Fruit fly (Drosophila melanogaster) whole organism, embryonic: ENCODE results near the gene T48.

Experiments
- Aef1 ChIP-seq: fragments of 200-800 bp; sonication (Bioruptor generic); IDR thresholded peaks from 3 replicates; pipeline ENCODE4 v1.3.6; 2022; ENCODE audit warnings: missing biosample characterization, missing genetic modification characterization
- CG11456 ChIP-seq: fragments of 200-800 bp; sonication (Bioruptor generic); IDR thresholded peaks from 3 replicates; pipeline ENCODE4 v1.3.6; 2022; ENCODE audit warnings: missing biosample characterization, missing genetic modification characterization
- CG14050 ChIP-seq: fragments of 200-800 bp; sonication (Bioruptor generic); IDR thresholded peaks from 3 replicates; pipeline ENCODE4 v1.3.6; 2022; ENCODE audit warnings: missing biosample characterization, missing genetic modification characterization
- CG14965 ChIP-seq: fragments of 200-800 bp; sonication (Bioruptor generic); optimal IDR thresholded peaks from 2 replicates; lab custom pipeline; 2016; ENCODE audit warnings: missing biosample characterization, missing genetic modification characterization, borderline replicate concordance
- CG17361 ChIP-seq: fragments of 200-800 bp; sonication (Bioruptor generic); IDR thresholded peaks from 3 replicates; pipeline ENCODE4 v1.3.6; 2022; ENCODE audit warnings: missing biosample characterization, missing genetic modification characterization
- CG18011 ChIP-seq: fragments of 200-800 bp; sonication (Bioruptor generic); optimal IDR thresholded peaks from 2 replicates; lab custom pipeline; 2017; ENCODE audit warnings: missing biosample characterization, missing genetic modification characterization, mild to moderate bottlenecking, moderate library complexity, missing genotype
- CG2678 ChIP-seq: fragments of 200-800 bp; sonication (Bioruptor generic); optimal IDR thresholded peaks from 3 replicates; lab custom pipeline; 2019; ENCODE audit warnings: missing biosample characterization, mild to moderate bottlenecking, missing genetic modification characterization, moderate library complexity
- CG2712 ChIP-seq: fragments of 200-800 bp; optimal IDR thresholded peaks from 3 replicates; lab custom pipeline; 2019; ENCODE audit warnings: missing biosample characterization, mild to moderate bottlenecking, missing genetic modification characterization, moderate library complexity
- CG3065 ChIP-seq: fragments of 200-800 bp; sonication (Bioruptor generic); optimal IDR thresholded peaks from 2 replicates; lab custom pipeline; 2016; ENCODE audit warnings: missing biosample characterization, missing genetic modification characterization
- CG31388 ChIP-seq: fragments of 200-800 bp; sonication (Bioruptor generic); optimal IDR thresholded peaks from 2 replicates; lab custom pipeline; 2016; ENCODE audit warnings: missing biosample characterization, missing genetic modification characterization
- CG33557 ChIP-seq: fragments of 200-800 bp; sonication (Bioruptor generic); optimal IDR thresholded peaks from 2 replicates; lab custom pipeline; 2019; ENCODE audit warnings: missing biosample characterization, mild to moderate bottlenecking, missing genetic modification characterization, moderate library complexity
- CG4730 ChIP-seq: fragments of 200-800 bp; sonication (Bioruptor generic); IDR thresholded peaks from 2 replicates; pipeline ENCODE4 v1.3.6; 2022; ENCODE audit warnings: missing biosample characterization, missing genetic modification characterization
- CG6272 ChIP-seq: fragments of 200-800 bp; sonication (Bioruptor generic); IDR thresholded peaks from 2 replicates; pipeline ENCODE4 v1.3.6; 2022; ENCODE audit warnings: missing biosample characterization, missing genetic modification characterization
- CG8924 ChIP-seq: fragments of 200-800 bp; optimal IDR thresholded peaks from 3 replicates; lab custom pipeline; 2019; ENCODE audit warnings: missing biosample characterization, mild to moderate bottlenecking, missing genetic modification characterization, moderate library complexity
- CG9437 ChIP-seq: fragments of 200-800 bp; sonication (Bioruptor generic); optimal IDR thresholded peaks from 2 replicates; lab custom pipeline; 2018; ENCODE audit warnings: missing biosample characterization, mild to moderate bottlenecking, missing genetic modification characterization
- CG9817 ChIP-seq: fragments of 200-800 bp; sonication (Bioruptor generic); optimal IDR thresholded peaks from 2 replicates; lab custom pipeline; 2018; ENCODE audit warnings: missing biosample characterization, mild to moderate bottlenecking, missing genetic modification characterization, moderate library complexity
- CG9932 ChIP-seq: fragments of 200-800 bp; sonication (Bioruptor generic); IDR thresholded peaks from 2 replicates; pipeline ENCODE4 v1.3.6; 2022; ENCODE audit warnings: missing biosample characterization, missing genetic modification characterization
- Dip3 ChIP-seq: fragments of 200-800 bp; sonication (Bioruptor generic); optimal IDR thresholded peaks from 3 replicates; lab custom pipeline; 2016; ENCODE audit warnings: missing biosample characterization, missing genetic modification characterization
- Fer1 ChIP-seq: fragments of 200-800 bp; sonication (Bioruptor generic); optimal IDR thresholded peaks from 2 replicates; lab custom pipeline; 2017; ENCODE audit warnings: missing biosample characterization, mild to moderate bottlenecking, missing genetic modification characterization
- Hey ChIP-seq: fragments of 200-800 bp; sonication (Bioruptor generic); optimal IDR thresholded peaks from 3 replicates; lab custom pipeline; 2018; ENCODE audit warnings: missing biosample characterization, mild to moderate bottlenecking, missing genetic modification characterization
- Hmx ChIP-seq: fragments of 200-800 bp; sonication (Bioruptor generic); optimal IDR thresholded peaks from 2 replicates; lab custom pipeline; 2016; ENCODE audit warnings: missing biosample characterization, missing genetic modification characterization
- Max ChIP-seq: fragments of 200-800 bp; sonication (Bioruptor generic); optimal IDR thresholded peaks from 2 replicates; lab custom pipeline; 2016; ENCODE audit warnings: missing biosample characterization, mild to moderate bottlenecking, missing genetic modification characterization
- Nf-YA ChIP-seq: fragments of 200-800 bp; sonication (Bioruptor generic); IDR thresholded peaks from 2 replicates; pipeline ENCODE4 v1.3.6; 2022; ENCODE audit warnings: missing biosample characterization, missing genetic modification characterization
- PHDP ChIP-seq: fragments of 200-800 bp; sonication (Bioruptor generic); optimal IDR thresholded peaks from 3 replicates; lab custom pipeline; 2018; ENCODE audit warnings: missing biosample characterization, mild to moderate bottlenecking, missing genetic modification characterization, moderate library complexity
- Pdp1 ChIP-seq, 2 experiments: fragments of 200-800 bp; sonication (Bioruptor generic); optimal IDR thresholded peaks; 3 replicates each; lab custom pipeline; 2016; ENCODE audit warnings: missing biosample characterization in 2 of 2, missing genetic modification characterization in 2 of 2, mild to moderate bottlenecking in 1 of 2, moderate library complexity in 1 of 2
- amos ChIP-seq: fragments of 200-800 bp; sonication (Bioruptor generic); IDR thresholded peaks from 2 replicates; pipeline ENCODE4 v1.3.6; 2022; ENCODE audit warnings: missing biosample characterization, missing genetic modification characterization; ENCODE audit not compliant: partially characterized antibody
- cato ChIP-seq: fragments of 200-800 bp; sonication (Bioruptor generic); optimal IDR thresholded peaks from 2 replicates; lab custom pipeline; 2016; ENCODE audit warnings: missing biosample characterization, missing genetic modification characterization, borderline replicate concordance
- cg ChIP-seq: fragments of 200-800 bp; sonication (Bioruptor generic); optimal IDR thresholded peaks from 3 replicates; lab custom pipeline; 2019; ENCODE audit warnings: missing biosample characterization, mild to moderate bottlenecking, missing genetic modification characterization, moderate library complexity
- ci ChIP-seq: fragments of 200-800 bp; sonication (Bioruptor generic); IDR thresholded peaks from 3 replicates; pipeline ENCODE4 v1.3.6; 2022; ENCODE audit warnings: missing biosample characterization, missing genetic modification characterization
- croc ChIP-seq: fragments of 200-800 bp; sonication (Bioruptor generic); conservative IDR thresholded peaks from 3 replicates; pipeline ENCODE4 v1.3.6; 2022; ENCODE audit warnings: missing biosample characterization, missing genetic modification characterization
- crol ChIP-seq: fragments of 200-800 bp; sonication (Bioruptor generic); IDR thresholded peaks from 2 replicates; pipeline ENCODE4 v1.3.6; 2022; ENCODE audit warnings: missing biosample characterization, missing genetic modification characterization
- dati ChIP-seq: fragments of 200-800 bp; sonication (Bioruptor generic); IDR thresholded peaks from 2 replicates; pipeline ENCODE4 v1.3.6; 2022; ENCODE audit warnings: missing biosample characterization, missing genetic modification characterization
- dysf ChIP-seq: fragments of 200-800 bp; sonication (Bioruptor generic); IDR thresholded peaks from 3 replicates; pipeline ENCODE4 v1.3.6; 2022; ENCODE audit warnings: missing biosample characterization, missing genetic modification characterization
- knrl ChIP-seq: fragments of 200-800 bp; sonication (Bioruptor generic); IDR thresholded peaks from 3 replicates; pipeline ENCODE4 v1.3.6; 2022; ENCODE audit warnings: missing biosample characterization, missing genetic modification characterization; ENCODE audit not compliant: partially characterized antibody
- lov ChIP-seq, 2 experiments: fragments of 200-800 bp in 1 of 2; fragments of >200 bp in 1 of 2; sonication (Bioruptor generic) in 1 of 2; IDR thresholded peaks in 1 of 2; optimal IDR thresholded peaks in 1 of 2; 2 replicates in 1 of 2; 3 replicates in 1 of 2; pipeline versions ENCODE4 v1.3.6 to Lab custom; 2017 to 2022; ENCODE audit warnings: missing biosample characterization in 1 of 2, missing genetic modification characterization in 1 of 2
- nerfin-2 ChIP-seq: fragments of 200-800 bp; sonication (Bioruptor generic); IDR thresholded peaks from 2 replicates; pipeline ENCODE4 v1.3.6; 2022; ENCODE audit warnings: missing biosample characterization, missing genetic modification characterization; ENCODE audit not compliant: partially characterized antibody
- odd ChIP-seq: fragments of 200-800 bp; sonication (Bioruptor generic); optimal IDR thresholded peaks from 2 replicates; lab custom pipeline; 2017; ENCODE audit warnings: missing biosample characterization, mild to moderate bottlenecking, missing genetic modification characterization
- phol ChIP-seq: fragments of 200-800 bp; sonication (Bioruptor generic); optimal IDR thresholded peaks from 3 replicates; lab custom pipeline; 2018; ENCODE audit warnings: missing biosample characterization, mild to moderate bottlenecking, missing genetic modification characterization, moderate library complexity
- psq ChIP-seq: fragments of 200-800 bp; sonication (Bioruptor generic); optimal IDR thresholded peaks from 2 replicates; lab custom pipeline; 2017; ENCODE audit warnings: missing biosample characterization, missing genetic modification characterization
- pzg ChIP-seq: fragments of 200-800 bp; sonication (Bioruptor generic); optimal IDR thresholded peaks from 3 replicates; lab custom pipeline; 2018; ENCODE audit warnings: missing biosample characterization, mild to moderate bottlenecking, missing genetic modification characterization, moderate library complexity
- sd ChIP-seq: fragments of 200-800 bp; sonication (Bioruptor generic); optimal IDR thresholded peaks from 3 replicates; lab custom pipeline; 2018; ENCODE audit warnings: missing biosample characterization, mild to moderate bottlenecking, missing genetic modification characterization, moderate library complexity
- seq ChIP-seq: fragments of 200-800 bp; sonication (Bioruptor generic); IDR thresholded peaks from 2 replicates; pipeline ENCODE4 v1.3.6; 2022; ENCODE audit warnings: missing biosample characterization, missing genetic modification characterization
- slou ChIP-seq: fragments of 200-800 bp; sonication (Bioruptor generic); optimal IDR thresholded peaks from 3 replicates; lab custom pipeline; 2016; ENCODE audit warnings: missing biosample characterization, missing genetic modification characterization
- so ChIP-seq: fragments of 200-800 bp; sonication (Bioruptor generic); IDR thresholded peaks from 3 replicates; pipeline ENCODE4 v1.3.6; 2022; ENCODE audit warnings: missing biosample characterization, missing genetic modification characterization
- tin ChIP-seq: fragments of 200-800 bp; sonication (Bioruptor generic); optimal IDR thresholded peaks from 3 replicates; lab custom pipeline; 2016; ENCODE audit warnings: missing biosample characterization, missing genetic modification characterization
- wek ChIP-seq: fragments of 200-800 bp; sonication (Bioruptor generic); optimal IDR thresholded peaks from 3 replicates; lab custom pipeline; 2018; ENCODE audit warnings: missing biosample characterization, mild to moderate bottlenecking, missing genetic modification characterization, moderate library complexity
- zf30C ChIP-seq: fragments of 200-800 bp; sonication (Bioruptor generic); optimal IDR thresholded peaks from 3 replicates; lab custom pipeline; 2018; ENCODE audit warnings: missing biosample characterization, mild to moderate bottlenecking, missing genetic modification characterization

The T48 gene

dm6 chr3R:26956376-26957062 lies 75.0 kb downstream of the T48 start (continued):
- TF ChIP-seq Fer1 (GFP tag; lab: Kevin White, UChicago) (no peak), amos (no peak), Nf-YA (GFP tag; lab: Robert Waterston, UW) (no peak), Max (no peak), CG31388 (GFP tag; lab: Kevin White, UChicago) (no peak), CG6272 (0 out of 2 replicates have a peak, but pooled peaks have one; percentile 11), zf30C (GFP tag; lab: Kevin White, UChicago) (no peak), CG17361 (0 out of 3 replicates have a peak, but pooled peaks have one; percentile 18), CG11456 (0 out of 3 replicates have a peak, but pooled peaks have one; percentile 45), psq (GFP tag; lab: Kevin White, UChicago) (no peak), seq (GFP tag; lab: Robert Waterston, UW) (0 out of 2 replicates have a peak, but pooled peaks have one; percentile 20), CG14965 (peak; percentile 73), CG4730 (GFP tag; lab: Robert Waterston, UW) (no peak), pzg (no peak), so (GFP tag; lab: Robert Waterston, UW) (no peak), ci (GFP tag; lab: Robert Waterston, UW) (no peak; the same call in 2 of the 3 replicates), crol (no peak), Hey (no peak), dati (GFP tag; lab: Robert Waterston, UW) (no peak), croc (GFP tag; lab: Robert Waterston, UW) (no peak), CG2712 (tag; lab: Kevin White, UChicago) (no peak), CG2678 (tag; lab: Kevin White, UChicago) (no peak), sd (tag; lab: Kevin White, UChicago) (no peak), CG8924 (tag; lab: Kevin White, UChicago) (no peak), CG33557 (GFP tag; lab: Kevin White, UChicago) (no peak), Pdp1 (GFP tag; optimal IDR thresholded peaks at IDR 0.05; lab: Kevin White, UChicago) (no peak), Aef1 (GFP tag; lab: Robert Waterston, UW) (0 out of 3 replicates have a peak, but pooled peaks have one; percentile 14), cg (GFP tag; lab: Kevin White, UChicago) (no peak), nerfin-2 (GFP tag; lab: Robert Waterston, UW) (no peak), CG9932 (GFP tag; lab: Robert Waterston, UW) (no peak), CG9817 (tag; lab: Kevin White, UChicago) (no peak), CG14050 (no peak), wek (GFP tag; lab: Kevin White, UChicago) (peak; percentile 9), PHDP (tag; lab: Kevin White, UChicago) (no peak), knrl (GFP tag; lab: Robert Waterston, UW) (no peak), cato (GFP tag; lab: Kevin White, UChicago) (no peak), dysf (GFP tag; lab: Robert Waterston, UW) (peak; percentile 27; the same call in 1 of the 3 replicates), CG3065 (GFP tag; lab: Kevin White, UChicago) (no peak), phol (peak; percentile 7), odd (peak; percentile 0), slou (no peak), CG18011 (GFP tag; lab: Kevin White, UChicago) (no peak), tin (no peak), CG9437 (GFP tag; lab: Kevin White, UChicago) (peak; percentile 6), Dip3 (no peak), lov (optimal IDR thresholded peaks at IDR 0.05; lab: Kevin White, UChicago) (no peak), lov (GFP tag; IDR thresholded peaks at IDR 0.05; lab: Robert Waterston, UW) (0 out of 3 replicates have a peak, but pooled peaks have one; percentile 38), Hmx (no peak)
